Worm (Caenorhabditis elegans): ENCODE measurements around the gene byn-1.

Gene byn-1

ce11 chrIII:6971662-6972284, 40.0 kb downstream of the byn-1 start, which contains the start of the genes eef-1A.1 and rfc-4 (continued):
- TF ChIP-seq hlh-8 (tag; optimal IDR thresholded peaks at IDR 0.05) (peak; percentile 19), pros-1 (tag; optimal IDR thresholded peaks at IDR 0.05) (peak; percentile 68), npax-4 (tag; optimal IDR thresholded peaks at IDR 0.05) (no peak), lim-6 (tag; optimal IDR thresholded peaks at IDR 0.05) (no peak), sox-2 (GFP tag; IDR thresholded peaks at IDR 0.05) (peak; percentile 48; the same call in 1 of the 2 replicates), ceh-48 (tag; optimal IDR thresholded peaks at IDR 0.05) (peak; percentile 22), tbx-7 (tag; optimal IDR thresholded peaks at IDR 0.05) (no peak), unc-55 (GFP tag; optimal IDR thresholded peaks at IDR 0.05) (peak; percentile 95), hlh-15 (tag; optimal IDR thresholded peaks at IDR 0.05) (no peak), elt-2 (tag; optimal IDR thresholded peaks at IDR 0.05) (peak; percentile 71), sdc-2 (tag; optimal IDR thresholded peaks at IDR 0.05) (peak; percentile 19), ceh-18 (tag; optimal IDR thresholded peaks at IDR 0.05) (peak; percentile 76), hlh-6 (tag; optimal IDR thresholded peaks at IDR 0.05) (no peak), pat-9 (tag; optimal IDR thresholded peaks at IDR 0.05) (no peak), ceh-22 (tag; optimal IDR thresholded peaks at IDR 0.05) (no peak), hlh-30 (tag; optimal IDR thresholded peaks at IDR 0.05; ENCODE audit: insufficient read depth) (peak; percentile 94), ahr-1 (tag; optimal IDR thresholded peaks at IDR 0.05) (no peak), ceh-45 (GFP tag; IDR thresholded peaks at IDR 0.05) (no peak), K02D7.2 (tag; optimal IDR thresholded peaks at IDR 0.05) (peak; percentile 2), pax-1 (tag; optimal IDR thresholded peaks at IDR 0.05) (peak; percentile 97), odd-2 (tag; optimal IDR thresholded peaks at IDR 0.05) (peak; percentile 16), sox-4 (tag; optimal IDR thresholded peaks at IDR 0.05) (peak; percentile 36), ref-2 (tag; optimal IDR thresholded peaks at IDR 0.05) (peak; percentile 77), fax-1 (tag; optimal IDR thresholded peaks at IDR 0.05) (peak; percentile 29), ama-1 (optimal IDR thresholded peaks at IDR 0.05) (no peak), ceh-6 (GFP tag; optimal IDR thresholded peaks at IDR 0.05) (peak; percentile 6), zip-5 (tag; optimal IDR thresholded peaks at IDR 0.05) (peak; percentile 24), unc-3 (GFP tag; conservative IDR thresholded peaks at IDR 0.05) (peak; percentile 44; the same call in 1 of the 2 replicates), unc-3 (tag; optimal IDR thresholded peaks at IDR 0.05) (no peak), ceh-2 (tag; optimal IDR thresholded peaks at IDR 0.05) (peak; percentile 28), eyg-1 (tag; optimal IDR thresholded peaks at IDR 0.05) (no peak), fkh-10 (GFP tag; optimal IDR thresholded peaks at IDR 0.05) (no peak), syd-9 (tag; optimal IDR thresholded peaks at IDR 0.05) (peak; percentile 42), ttx-3 (tag; optimal IDR thresholded peaks at IDR 0.05) (peak; percentile 59), pha-2 (tag; optimal IDR thresholded peaks at IDR 0.05) (peak; percentile 0), C38D4.7 (GFP tag; optimal IDR thresholded peaks at IDR 0.05) (peak; percentile 16), unc-86 (tag; optimal IDR thresholded peaks at IDR 0.05) (peak; percentile 68), madf-2 (tag; optimal IDR thresholded peaks at IDR 0.05) (peak; percentile 80), pha-4 (tag; optimal IDR thresholded peaks at IDR 0.05) (no peak), fkh-6 (tag; optimal IDR thresholded peaks at IDR 0.05) (no peak), F13H6.1 (tag; optimal IDR thresholded peaks at IDR 0.05) (peak; percentile 36), ceh-34 (tag; optimal IDR thresholded peaks at IDR 0.05) (peak; percentile 73), unc-42 (tag; optimal IDR thresholded peaks at IDR 0.05) (peak; percentile 83), che-1 (tag; optimal IDR thresholded peaks at IDR 0.05) (no peak), ceh-14 (tag; optimal IDR thresholded peaks at IDR 0.05) (peak; percentile 55), K09A11.1 (tag; optimal IDR thresholded peaks at IDR 0.05; ENCODE audit: insufficient read depth) (peak; percentile 63), pqm-1 (tag; optimal IDR thresholded peaks at IDR 0.05) (peak; percentile 62), nfya-1 (tag; optimal IDR thresholded peaks at IDR 0.05) (peak; percentile 97), C08G9.2 (tag; optimal IDR thresholded peaks at IDR 0.05) (peak; percentile 51), dmd-4 (tag; optimal IDR thresholded peaks at IDR 0.05; ENCODE audit: borderline replicate concordance) (no peak)
